Worm (Caenorhabditis elegans) whole organism, L3 larva: ENCODE results near the gene lgg-3.

Experiments used
- R02D3.7 ChIP-seq: fragments of 150-350 bp; optimal IDR thresholded peaks from 2 replicates; lab custom pipeline; 2014; ENCODE audit warnings: missing biosample characterization, missing genetic modification characterization
- ZK546.5 ChIP-seq: sonication (generic microtip); optimal IDR thresholded peaks from 2 replicates; lab custom pipeline; 2017; ENCODE audit warnings: missing biosample characterization, missing genetic modification characterization
- ama-1 ChIP-seq: fragments of 150-350 bp; optimal IDR thresholded peaks from 2 replicates; lab custom pipeline; 2018
- ceh-16 ChIP-seq: sonication (generic microtip); optimal IDR thresholded peaks from 2 replicates; lab custom pipeline; 2017; ENCODE audit warnings: missing biosample characterization, missing genetic modification characterization
- ceh-28 ChIP-seq: fragments of 150-350 bp; optimal IDR thresholded peaks from 2 replicates; lab custom pipeline; 2014; ENCODE audit warnings: missing biosample characterization, missing genetic modification reagents, missing genetic modification characterization
- ceh-82 ChIP-seq: fragments of 150-350 bp; optimal IDR thresholded peaks from 2 replicates; lab custom pipeline; 2014; ENCODE audit warnings: missing biosample characterization, missing genetic modification characterization
- ceh-9 ChIP-seq: sonication (generic microtip); optimal IDR thresholded peaks from 2 replicates; lab custom pipeline; 2018; ENCODE audit warnings: missing biosample characterization, missing genetic modification characterization
- daf-12 ChIP-seq: fragments of 150-350 bp; optimal IDR thresholded peaks from 2 replicates; lab custom pipeline; 2014; ENCODE audit warnings: missing biosample characterization, missing genetic modification reagents, missing genetic modification characterization
- egl-27 ChIP-seq: sonication (generic microtip); optimal IDR thresholded peaks from 4 replicates; lab custom pipeline; 2017; ENCODE audit warnings: missing biosample characterization, missing genetic modification reagents, missing genetic modification characterization
- egl-5 ChIP-seq: fragments of 150-350 bp; optimal IDR thresholded peaks from 2 replicates; lab custom pipeline; 2017; ENCODE audit warnings: missing biosample characterization, missing genetic modification reagents, missing genetic modification characterization, inconsistent platforms
- elt-1 ChIP-seq: fragments of 150-350 bp; optimal IDR thresholded peaks from 2 replicates; lab custom pipeline; 2014; ENCODE audit warnings: missing biosample characterization, missing genetic modification characterization
- elt-2 ChIP-seq: sonication (generic microtip); optimal IDR thresholded peaks from 2 replicates; lab custom pipeline; 2016; ENCODE audit warnings: missing genetic modification reagents, mild to moderate bottlenecking, missing genetic modification characterization, missing compliant biosample characterization
- elt-3 ChIP-seq, 3 experiments: fragments of 150-350 bp in 1 of 3; sonication (generic microtip) in 2 of 3; optimal IDR thresholded peaks; 2 replicates in 2 of 3; 4 replicates in 1 of 3; lab custom pipeline; 2014 to 2017; ENCODE audit warnings: missing biosample characterization in 3 of 3, missing genetic modification characterization in 3 of 3
- eor-1 ChIP-seq, 2 experiments: fragments of 150-350 bp; optimal IDR thresholded peaks; 2 replicates each; lab custom pipeline; 2014 to 2018; ENCODE audit warnings: missing biosample characterization in 2 of 2, missing genetic modification characterization in 2 of 2
- fkh-10 ChIP-seq: sonication (generic microtip); optimal IDR thresholded peaks from 2 replicates; lab custom pipeline; 2017; ENCODE audit warnings: missing biosample characterization, missing genetic modification reagents, missing genetic modification characterization
- fkh-2 ChIP-seq: fragments of 150-350 bp; optimal IDR thresholded peaks from 2 replicates; lab custom pipeline; 2014; ENCODE audit warnings: missing biosample characterization, missing genetic modification reagents, missing genetic modification characterization
- hmg-11 ChIP-seq: sonication (generic microtip); optimal IDR thresholded peaks from 2 replicates; lab custom pipeline; 2016; ENCODE audit warnings: missing genetic modification characterization, missing compliant biosample characterization
- jun-1 ChIP-seq: fragments of 150-350 bp; optimal IDR thresholded peaks from 2 replicates; lab custom pipeline; 2014; ENCODE audit warnings: missing biosample characterization, missing genetic modification reagents, missing genetic modification characterization
- lin-15B ChIP-seq: fragments of 150-350 bp; optimal IDR thresholded peaks from 2 replicates; lab custom pipeline; 2014; ENCODE audit warnings: missing biosample characterization, missing genetic modification characterization
- lin-39 ChIP-seq: fragments of 150-350 bp; optimal IDR thresholded peaks from 2 replicates; lab custom pipeline; 2018; ENCODE audit warnings: missing biosample characterization, missing genetic modification reagents, missing genetic modification characterization
- mdl-1 ChIP-seq: fragments of 150-350 bp; optimal IDR thresholded peaks from 2 replicates; lab custom pipeline; 2014; ENCODE audit warnings: missing biosample characterization, missing genetic modification characterization
- nfya-1 ChIP-seq: sonication (generic microtip); optimal IDR thresholded peaks from 2 replicates; lab custom pipeline; 2017; ENCODE audit warnings: missing genetic modification characterization, mild to moderate bottlenecking, missing compliant biosample characterization, antibody characterized with exemption, moderate library complexity; ENCODE audit not compliant: insufficient read depth
- nhr-23 ChIP-seq: fragments of 150-350 bp; optimal IDR thresholded peaks from 2 replicates; lab custom pipeline; 2014; ENCODE audit warnings: missing biosample characterization, missing genetic modification reagents, missing genetic modification characterization
- nhr-237 ChIP-seq: fragments of 150-350 bp; optimal IDR thresholded peaks from 2 replicates; lab custom pipeline; 2014; ENCODE audit warnings: missing biosample characterization, missing genetic modification characterization
- nhr-25 ChIP-seq: sonication (generic microtip); optimal IDR thresholded peaks from 2 replicates; lab custom pipeline; 2017; ENCODE audit warnings: missing biosample characterization, missing genetic modification characterization
- nhr-28 ChIP-seq: fragments of 150-350 bp; optimal IDR thresholded peaks from 2 replicates; lab custom pipeline; 2014; ENCODE audit warnings: missing biosample characterization, missing genetic modification characterization
- nhr-43 ChIP-seq: sonication (generic microtip); optimal IDR thresholded peaks from 2 replicates; lab custom pipeline; 2016; ENCODE audit warnings: mild to moderate bottlenecking, missing genetic modification characterization, missing compliant biosample characterization; ENCODE audit not compliant: poor library complexity, severe bottlenecking
- nhr-67 ChIP-seq: fragments of 150-350 bp; optimal IDR thresholded peaks from 2 replicates; lab custom pipeline; 2014; ENCODE audit warnings: missing biosample characterization, missing genetic modification characterization
- nhr-76 ChIP-seq: fragments of 150-350 bp; sonication (generic microtip); optimal IDR thresholded peaks from 5 replicates; lab custom pipeline; 2014; ENCODE audit warnings: missing biosample characterization, missing genetic modification characterization
- nhr-77 ChIP-seq: fragments of 150-350 bp; optimal IDR thresholded peaks from 2 replicates; lab custom pipeline; 2014; ENCODE audit warnings: missing biosample characterization, missing genetic modification characterization
- pha-4 ChIP-seq: fragments of 150-350 bp; optimal IDR thresholded peaks from 2 replicates; lab custom pipeline; 2014; ENCODE audit warnings: missing biosample characterization, missing genetic modification reagents, missing genetic modification characterization
- pqm-1 ChIP-seq: fragments of 150-350 bp; optimal IDR thresholded peaks from 2 replicates; lab custom pipeline; 2017; ENCODE audit warnings: missing biosample characterization, missing genetic modification characterization, inconsistent platforms
- sea-2 ChIP-seq: fragments of 150-350 bp; sonication (generic microtip); optimal IDR thresholded peaks from 4 replicates; lab custom pipeline; 2014; ENCODE audit warnings: missing biosample characterization, missing genetic modification reagents, missing genetic modification characterization
- skn-1 ChIP-seq: fragments of 150-350 bp; optimal IDR thresholded peaks from 2 replicates; lab custom pipeline; 2014; ENCODE audit warnings: missing biosample characterization, missing genetic modification characterization
- snpc-4 ChIP-seq: fragments of 150-350 bp; optimal IDR thresholded peaks from 2 replicates; lab custom pipeline; 2014; ENCODE audit warnings: missing biosample characterization, missing genetic modification characterization
- unc-39 ChIP-seq: sonication (generic microtip); optimal IDR thresholded peaks from 4 replicates; lab custom pipeline; 2017; ENCODE audit warnings: missing biosample characterization, missing genetic modification characterization
- zag-1 ChIP-seq: fragments of 150-350 bp; optimal IDR thresholded peaks from 2 replicates; lab custom pipeline; 2014; ENCODE audit warnings: missing biosample characterization, missing genetic modification characterization
- ztf-11 ChIP-seq: fragments of 150-350 bp; optimal IDR thresholded peaks from 2 replicates; lab custom pipeline; 2014; ENCODE audit warnings: missing biosample characterization, missing genetic modification characterization
- ztf-4 ChIP-seq: fragments of 150-350 bp; optimal IDR thresholded peaks from 2 replicates; lab custom pipeline; 2014; ENCODE audit warnings: missing biosample characterization, missing genetic modification characterization

lgg-3 gene

DNA sequence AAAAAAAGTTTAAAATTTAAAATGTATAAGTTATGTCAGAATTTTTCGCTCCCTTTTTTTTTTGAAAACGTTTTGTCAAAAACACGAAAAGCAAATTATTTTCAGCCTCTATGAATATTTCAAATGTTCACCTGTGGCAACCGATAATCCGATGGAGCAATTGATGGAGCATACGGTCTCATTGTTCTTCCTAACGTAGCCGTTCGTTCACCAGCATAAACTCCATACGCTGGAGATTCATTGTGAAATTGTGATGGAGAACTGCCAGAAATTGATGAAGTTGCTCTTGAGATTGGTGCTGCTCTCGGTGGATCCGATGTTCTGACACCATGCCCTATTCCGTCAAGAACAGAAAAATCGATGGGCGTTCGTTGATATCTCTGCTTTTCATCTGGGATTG is 6.0 kb downstream of the lgg-3 start:
- TF ChIP-seq daf-12 = no peak
- no peak for TF ChIP-seq R02D3.7 (tag; lab: Kevin White, UChicago)
- TF ChIP-seq ceh-28 (tag; lab: Kevin White, UChicago) = no peak
- TF ChIP-seq elt-3 (tag; optimal IDR thresholded peaks at IDR 0.05; lab: Kevin White, UChicago) = no peak
- no peak for TF ChIP-seq unc-39 (tag; lab: Kevin White, UChicago)
- TF ChIP-seq mdl-1 = no peak
- no peak for TF ChIP-seq ceh-16 (tag; lab: Kevin White, UChicago)
- no peak for TF ChIP-seq nhr-76 (tag; lab: Kevin White, UChicago)
- TF ChIP-seq ama-1 (lab: Kevin White, UChicago) = no peak
- TF ChIP-seq ceh-9 = no peak
- TF ChIP-seq eor-1 (tag; optimal IDR thresholded peaks at IDR 0.05; lab: Kevin White, UChicago) = no peak
- TF ChIP-seq jun-1 (tag; lab: Kevin White, UChicago) = no peak
- no peak for TF ChIP-seq nhr-25 (tag; lab: Kevin White, UChicago)

DNA sequence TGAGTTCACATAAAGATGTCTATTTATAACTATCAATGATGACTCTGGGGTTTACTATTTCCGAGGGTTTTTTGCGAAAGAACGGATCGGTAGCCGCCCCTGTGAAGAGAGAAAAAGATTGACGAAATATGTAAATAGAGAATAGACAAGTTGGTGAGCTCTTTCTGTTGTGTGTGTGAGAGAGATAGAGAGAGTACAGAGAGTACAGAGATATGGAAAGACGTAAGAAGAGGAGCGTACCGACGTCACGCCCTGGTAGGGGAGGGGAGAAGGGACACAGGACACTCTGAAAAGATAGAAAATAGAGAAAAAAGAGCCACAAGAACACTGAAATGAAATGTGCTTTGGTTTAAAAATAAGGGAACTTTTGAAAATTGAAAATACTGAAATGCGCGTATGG is 9.6 kb downstream of the lgg-3 start:
- TF ChIP-seq hmg-11 (tag; lab: Kevin White, UChicago) (peak; percentile 65), snpc-4 (peak; percentile 39), pqm-1 (tag; lab: Kevin White, UChicago) (peak; percentile 25), nfya-1 (tag; lab: Kevin White, UChicago) (peak; percentile 71), nhr-237 (tag; lab: Kevin White, UChicago) (no peak), lin-39 (tag; lab: Kevin White, UChicago) (peak; percentile 38), ceh-28 (tag; lab: Kevin White, UChicago) (no peak), pha-4 (tag; lab: Kevin White, UChicago) (peak; percentile 98), elt-2 (tag; lab: Kevin White, UChicago) (peak; percentile 30)

DNA sequence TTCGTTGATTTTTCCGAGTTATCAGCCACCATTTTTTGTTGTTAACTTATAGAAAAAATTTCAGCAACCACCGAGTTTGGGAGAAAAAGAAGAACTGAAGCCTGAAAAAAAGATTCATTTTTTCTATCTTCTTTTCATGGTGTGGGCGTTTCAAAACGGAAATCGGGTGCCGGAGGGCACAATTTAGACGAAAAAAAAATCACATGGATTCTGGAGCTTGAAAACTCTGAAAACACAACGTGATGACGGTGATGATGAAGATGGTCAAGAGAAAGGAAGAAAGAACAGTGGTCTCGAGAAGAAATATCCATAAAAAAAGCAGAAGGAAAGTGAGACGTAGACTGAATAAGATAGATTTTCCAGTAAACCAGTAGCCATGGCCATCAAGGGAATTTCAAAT is 13.8 kb downstream of the lgg-3 start, which contains the start of gene rcan-1:
Gene rcan-1 (minus strand): TSS at position 101 of the 400 bp plus-strand sequence.
- TF ChIP-seq nhr-23 (no peak), egl-5 (tag; lab: Kevin White, UChicago) (no peak), lin-15B (tag; lab: Kevin White, UChicago) (no peak), elt-3 (tag; optimal IDR thresholded peaks at IDR 0.05; lab: Kevin White, UChicago) (no peak), ztf-11 (tag; lab: Kevin White, UChicago) (no peak), skn-1 (tag; lab: Kevin White, UChicago) (no peak), pha-4 (tag; lab: Kevin White, UChicago) (no peak), lin-39 (tag; lab: Kevin White, UChicago) (no peak), hmg-11 (tag; lab: Kevin White, UChicago) (no peak), ztf-4 (tag; lab: Kevin White, UChicago) (no peak), unc-39 (tag; lab: Kevin White, UChicago) (no peak), ZK546.5 (tag; lab: Kevin White, UChicago) (no peak), nhr-67 (tag; lab: Kevin White, UChicago) (no peak), nhr-28 (tag; lab: Kevin White, UChicago) (no peak), sea-2 (GFP tag; lab: Kevin White, UChicago) (no peak), ceh-82 (no peak), R02D3.7 (tag; lab: Kevin White, UChicago) (no peak), elt-1 (tag; lab: Kevin White, UChicago) (no peak)

DNA sequence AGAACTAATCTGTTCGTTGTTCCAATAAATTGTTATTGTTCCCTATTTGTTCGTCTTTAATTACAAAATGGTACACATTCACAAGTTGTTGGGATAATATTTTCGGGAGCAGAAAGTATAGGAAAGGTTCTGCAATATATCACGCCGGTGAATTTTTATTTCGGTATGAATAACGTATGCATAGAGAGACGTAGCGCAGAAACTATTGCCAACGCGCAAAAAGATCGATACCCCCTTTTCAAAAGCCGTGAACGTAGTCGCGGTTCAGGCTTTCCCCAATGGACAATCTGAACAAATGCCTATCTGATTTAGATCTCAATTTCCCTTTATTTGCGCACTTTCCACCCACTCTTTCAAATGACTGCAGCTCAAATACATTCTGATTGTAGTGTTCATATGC is 17.7 kb downstream of the lgg-3 start, which contains the start of gene pst-2:
Gene pst-2 (plus strand): TSS at position 293 of the 400 bp plus-strand sequence.
- TF ChIP-seq nhr-237 (tag; lab: Kevin White, UChicago) = no peak
- TF ChIP-seq hmg-11 (tag; lab: Kevin White, UChicago) = no peak
- TF ChIP-seq fkh-2 = no peak
- TF ChIP-seq elt-3 (tag; optimal IDR thresholded peaks at IDR 0.05; lab: Kevin White, UChicago) = no peak
- TF ChIP-seq nhr-25 (tag; lab: Kevin White, UChicago) = peak; percentile 13
- no peak for TF ChIP-seq fkh-10 (GFP tag; lab: Kevin White, UChicago)

DNA sequence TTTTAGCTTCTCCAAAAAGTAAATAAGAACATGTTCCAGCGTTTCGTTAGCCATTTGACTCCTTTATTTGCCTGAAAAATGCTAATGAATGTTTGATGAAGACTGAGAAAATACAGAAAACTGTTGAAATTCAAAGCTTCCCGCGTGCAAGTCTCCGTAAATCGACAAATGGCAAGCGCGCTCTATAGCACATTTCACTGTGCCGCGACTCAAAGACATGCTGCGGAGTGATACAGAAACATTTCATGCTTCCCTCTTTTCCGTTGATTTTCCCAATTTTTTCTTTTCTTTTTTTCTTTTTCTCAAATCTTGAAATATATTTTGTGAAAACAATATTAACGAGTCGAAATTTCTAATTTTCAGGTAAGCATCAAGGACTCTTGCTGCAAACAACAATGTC is 18.9 kb downstream of the lgg-3 start, which contains the start of the genes ska-3 and rps-12:
Gene ska-3 (minus strand): TSS at position 71 of the 400 bp plus-strand sequence.
Gene rps-12 (plus strand): TSS at position 364 of the 400 bp plus-strand sequence.
- TF ChIP-seq zag-1 (tag; lab: Kevin White, UChicago) (peak; percentile 70), pha-4 (tag; lab: Kevin White, UChicago) (peak; percentile 100), egl-27 (tag; lab: Kevin White, UChicago) (peak; percentile 93), nhr-237 (tag; lab: Kevin White, UChicago) (no peak), nhr-67 (tag; lab: Kevin White, UChicago) (peak; percentile 63), nhr-76 (tag; lab: Kevin White, UChicago) (peak; percentile 69), elt-1 (tag; lab: Kevin White, UChicago) (peak; percentile 93), R02D3.7 (tag; lab: Kevin White, UChicago) (peak; percentile 100), unc-39 (tag; lab: Kevin White, UChicago) (no peak), fkh-10 (GFP tag; lab: Kevin White, UChicago) (peak; percentile 97), nhr-28 (tag; lab: Kevin White, UChicago) (peak; percentile 42), nhr-25 (tag; lab: Kevin White, UChicago) (peak; percentile 100), ceh-82 (peak; percentile 95), hmg-11 (tag; lab: Kevin White, UChicago) (peak; percentile 71), nhr-43 (tag; lab: Kevin White, UChicago) (peak; percentile 98), fkh-2 (peak; percentile 54), elt-2 (tag; lab: Kevin White, UChicago) (peak; percentile 89), ZK546.5 (tag; lab: Kevin White, UChicago) (peak; percentile 78), nhr-77 (tag; lab: Kevin White, UChicago) (peak; percentile 95), nhr-23 (peak; percentile 100), nfya-1 (tag; lab: Kevin White, UChicago) (peak; percentile 99), lin-15B (tag; lab: Kevin White, UChicago) (peak; percentile 100), ama-1 (lab: Kevin White, UChicago) (peak; percentile 95), ceh-16 (tag; lab: Kevin White, UChicago) (no peak), eor-1 (tag; optimal IDR thresholded peaks at IDR 0.05; lab: Kevin White, UChicago) (no peak), elt-3 (tag; optimal IDR thresholded peaks at IDR 0.05; lab: Kevin White, UChicago) (peak; percentile 38 to 97 (median 91)), ceh-28 (tag; lab: Kevin White, UChicago) (peak; percentile 94), ztf-4 (tag; lab: Kevin White, UChicago) (peak; percentile 92)
